Fruit fly (Drosophila melanogaster) whole organism, wandering third instar larva: Measurements from ENCODE around the gene Jhbp4.

Experiments used
- Abd-B ChIP-seq: fragments of >200 bp; optimal IDR thresholded peaks from 2 replicates; lab custom pipeline; 2017; ENCODE audit warnings: missing biosample characterization, missing genetic modification characterization
- CG32264 ChIP-seq: fragments of 200-800 bp; sonication (Bioruptor generic); optimal IDR thresholded peaks from 2 replicates; lab custom pipeline; 2016; ENCODE audit warnings: missing biosample characterization, missing genetic modification characterization
- CrebA ChIP-seq: fragments of 200-800 bp; sonication (Bioruptor generic); optimal IDR thresholded peaks from 2 replicates; lab custom pipeline; 2016; ENCODE audit warnings: missing biosample characterization, mild to moderate bottlenecking, missing genetic modification characterization, borderline replicate concordance
- Dif ChIP-seq: fragments of 200-275, 200-300 bp; sonication (Bioruptor generic); optimal IDR thresholded peaks from 2 replicates; lab custom pipeline; 2018; ENCODE audit warnings: missing biosample characterization, missing genetic modification characterization; ENCODE audit not compliant: partially characterized antibody
- GATAd ChIP-seq: sonication (Bioruptor generic); optimal IDR thresholded peaks from 2 replicates; lab custom pipeline; 2016; ENCODE audit warnings: missing biosample characterization, missing genetic modification characterization
- Hnf4 ChIP-seq: fragments of 200-800 bp; sonication (Bioruptor generic); optimal IDR thresholded peaks from 2 replicates; lab custom pipeline; 2016; ENCODE audit warnings: missing biosample characterization, mild to moderate bottlenecking, missing genetic modification characterization
- Hr83 ChIP-seq: fragments of 200-300 bp; sonication (Bioruptor generic); optimal IDR thresholded peaks from 2 replicates; lab custom pipeline; 2016; ENCODE audit warnings: missing biosample characterization, mild to moderate bottlenecking, missing genetic modification characterization, moderate library complexity; ENCODE audit not compliant: poor library complexity, severe bottlenecking
- Jra ChIP-seq: sonication (Bioruptor generic); optimal IDR thresholded peaks from 2 replicates; lab custom pipeline; 2016; ENCODE audit warnings: missing biosample characterization, missing genetic modification characterization
- Mio ChIP-seq: sonication (Bioruptor generic); optimal IDR thresholded peaks from 2 replicates; lab custom pipeline; 2016; ENCODE audit warnings: missing biosample characterization, missing genetic modification characterization
- Myc ChIP-seq: fragments of >200 bp; optimal IDR thresholded peaks from 2 replicates; lab custom pipeline; 2017
- N ChIP-seq: fragments of >200 bp; optimal IDR thresholded peaks from 2 replicates; lab custom pipeline; 2018; ENCODE audit warnings: missing biosample characterization, missing external identifiers, missing genetic modification characterization
- Rel ChIP-seq, 2 experiments: fragments of 200-800 bp; sonication (Bioruptor generic) in 1 of 2; optimal IDR thresholded peaks; 2 replicates in 1 of 2; 3 replicates in 1 of 2; lab custom pipeline; 2016 to 2019; ENCODE audit warnings: mild to moderate bottlenecking in 2 of 2, missing biosample characterization in 2 of 2, missing genetic modification characterization in 2 of 2, moderate library complexity in 1 of 2
- Sp1 ChIP-seq: fragments of 200-800 bp; sonication (Bioruptor generic); optimal IDR thresholded peaks from 3 replicates; lab custom pipeline; 2019; ENCODE audit warnings: missing biosample characterization, mild to moderate bottlenecking, missing genetic modification characterization, moderate library complexity
- Vsx2 ChIP-seq: fragments of 200-300, 225-300 bp; sonication (Bioruptor generic); optimal IDR thresholded peaks from 2 replicates; lab custom pipeline; 2018; ENCODE audit warnings: missing biosample characterization, missing genetic modification characterization; ENCODE audit not compliant: partially characterized antibody
- br ChIP-seq: fragments of 200-800 bp; sonication (Bioruptor generic); optimal IDR thresholded peaks from 2 replicates; lab custom pipeline; 2016; ENCODE audit warnings: missing biosample characterization, missing genetic modification characterization
- brk ChIP-seq: fragments of 200-800 bp; sonication (Bioruptor generic); optimal IDR thresholded peaks from 2 replicates; lab custom pipeline; 2016; ENCODE audit warnings: missing biosample characterization, mild to moderate bottlenecking, missing genetic modification characterization
- dl ChIP-seq, 2 experiments: fragments of 175-275, 200-275 bp in 1 of 2; fragments of 200-275 bp in 1 of 2; sonication (Bioruptor generic); optimal IDR thresholded peaks; lab custom pipeline; 2018; ENCODE audit warnings: mild to moderate bottlenecking in 2 of 2, missing biosample characterization in 2 of 2, missing genetic modification characterization in 2 of 2, moderate library complexity in 2 of 2; ENCODE audit not compliant: partially characterized antibody in 2 of 2, insufficient read depth in 1 of 2
- dmrt93B ChIP-seq: fragments of 200-800 bp; sonication (Bioruptor generic); optimal IDR thresholded peaks from 2 replicates; lab custom pipeline; 2018; ENCODE audit warnings: missing biosample characterization, mild to moderate bottlenecking, missing genetic modification characterization
- dsf ChIP-seq: sonication (Bioruptor generic); optimal IDR thresholded peaks from 2 replicates; lab custom pipeline; 2016; ENCODE audit warnings: missing biosample characterization, missing genetic modification characterization, borderline replicate concordance
- foxo ChIP-seq, 2 experiments: fragments of 200-800 bp; sonication (Bioruptor generic); optimal IDR thresholded peaks; 2 replicates in 1 of 2; 3 replicates in 1 of 2; lab custom pipeline; 2016 to 2017; ENCODE audit warnings: missing biosample characterization in 2 of 2, missing genetic modification characterization in 2 of 2
- h ChIP-seq: fragments of 200-800 bp; sonication (Bioruptor generic); optimal IDR thresholded peaks from 3 replicates; lab custom pipeline; 2016; ENCODE audit warnings: missing biosample characterization, mild to moderate bottlenecking, missing genetic modification characterization
- jim ChIP-seq: fragments of 175-275, 200-325 bp; sonication (Bioruptor generic); optimal IDR thresholded peaks from 2 replicates; lab custom pipeline; 2016; ENCODE audit warnings: missing biosample characterization, mild to moderate bottlenecking, missing genetic modification characterization
- lola ChIP-seq: fragments of >200 bp; optimal IDR thresholded peaks from 2 replicates; lab custom pipeline; 2017; ENCODE audit warnings: missing biosample characterization, missing genetic modification characterization
- psq ChIP-seq: fragments of 200-800 bp; sonication (Bioruptor generic); optimal IDR thresholded peaks from 3 replicates; lab custom pipeline; 2017; ENCODE audit warnings: missing biosample characterization, mild to moderate bottlenecking, missing genetic modification characterization, moderate library complexity
- rgr ChIP-seq: fragments of 200-800 bp; sonication (Bioruptor generic); optimal IDR thresholded peaks from 3 replicates; lab custom pipeline; 2016; ENCODE audit warnings: missing biosample characterization, mild to moderate bottlenecking, missing genetic modification characterization
- sage ChIP-seq: fragments of 200-800 bp; sonication (Bioruptor generic); optimal IDR thresholded peaks from 2 replicates; lab custom pipeline; 2016; ENCODE audit warnings: missing biosample characterization, mild to moderate bottlenecking, missing genetic modification characterization
- tai ChIP-seq: sonication (Bioruptor generic); optimal IDR thresholded peaks from 2 replicates; lab custom pipeline; 2016; ENCODE audit warnings: missing biosample characterization, missing genetic modification characterization
- usp ChIP-seq: fragments of >200 bp; optimal IDR thresholded peaks from 2 replicates; lab custom pipeline; 2017; ENCODE audit warnings: missing biosample characterization, missing genetic modification characterization
- woc ChIP-seq: sonication (Bioruptor generic); optimal IDR thresholded peaks from 2 replicates; lab custom pipeline; 2016; ENCODE audit warnings: missing biosample characterization, mild to moderate bottlenecking, missing genetic modification characterization

Jhbp4 gene

DNA sequence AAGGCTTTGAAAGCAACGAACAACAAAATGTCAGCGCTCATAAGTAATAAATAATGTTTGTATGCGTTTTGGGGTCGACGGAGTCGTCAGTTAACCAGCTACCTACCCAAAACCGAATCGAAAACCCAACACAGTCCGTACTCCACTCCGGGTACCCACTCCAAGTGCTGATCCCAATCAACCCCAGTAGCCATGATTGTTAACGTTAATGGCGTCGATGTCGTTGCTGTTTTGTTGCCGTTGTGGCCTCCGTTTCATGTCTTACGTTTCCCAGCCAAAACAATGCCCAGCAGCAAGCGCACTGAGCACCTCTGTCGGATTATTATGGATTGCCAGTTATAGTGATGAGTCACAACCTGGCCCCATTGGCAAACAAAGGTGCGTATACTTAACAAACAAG, 34.3 kb upstream of the Jhbp4 start, which contains the start of gene GATAe (continued):
- TF ChIP-seq psq (GFP tag; lab: Kevin White, UChicago) (no peak), dmrt93B (GFP tag; lab: Kevin White, UChicago) (no peak), sage (GFP tag; lab: Kevin White, UChicago) (no peak), woc (GFP tag; lab: Kevin White, UChicago) (no peak), CrebA (GFP tag; lab: Kevin White, UChicago) (no peak), GATAd (GFP tag; lab: Kevin White, UChicago) (no peak)

DNA sequence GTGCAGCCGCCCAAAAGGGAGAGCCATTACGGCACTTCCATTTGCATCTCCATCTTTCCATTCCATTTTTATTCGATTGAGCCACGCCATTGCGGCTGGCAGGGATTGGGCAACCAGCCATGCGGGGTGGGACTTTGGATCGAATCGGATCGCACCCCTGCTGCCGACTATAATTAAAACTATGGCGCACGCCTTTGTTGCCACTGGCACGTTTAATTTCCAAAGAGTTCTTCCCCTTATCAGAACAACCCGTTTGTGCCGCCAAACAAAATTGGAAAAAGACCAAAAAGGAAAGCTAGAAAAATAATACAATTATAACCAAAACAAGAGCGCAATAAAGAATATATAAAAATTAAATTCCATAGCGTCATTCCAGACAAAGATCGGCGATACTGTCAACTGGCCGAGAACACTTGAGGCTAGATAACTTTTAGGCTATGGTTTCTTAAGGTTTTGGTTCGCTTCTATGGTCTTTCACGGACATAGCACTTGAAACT, 33.2 kb upstream of the Jhbp4 start:
- no peak for TF ChIP-seq GATAd (GFP tag; lab: Kevin White, UChicago)
- TF ChIP-seq h: peak; percentile 48
- TF ChIP-seq Sp1: no peak
- no peak for TF ChIP-seq foxo (GFP tag; optimal IDR thresholded peaks at IDR 0.05; lab: Kevin White, UChicago)
- TF ChIP-seq woc (GFP tag; lab: Kevin White, UChicago): no peak
- peak; percentile 12 for TF ChIP-seq CrebA (GFP tag; lab: Kevin White, UChicago)
- TF ChIP-seq brk (GFP tag; lab: Kevin White, UChicago): no peak
- no peak for TF ChIP-seq CG32264 (GFP tag; lab: Kevin White, UChicago)
- TF ChIP-seq Dif (GFP tag; lab: Kevin White, UChicago): no peak
- TF ChIP-seq jim (GFP tag; lab: Kevin White, UChicago): no peak
- no peak for TF ChIP-seq lola (GFP tag; lab: Kevin White, UChicago)
- no peak for TF ChIP-seq N (GFP tag; lab: Kevin White, UChicago)
- TF ChIP-seq rgr (GFP tag; lab: Kevin White, UChicago): no peak
- peak; percentile 63 for TF ChIP-seq br (GFP tag; lab: Kevin White, UChicago)
- no peak for TF ChIP-seq tai (GFP tag; lab: Kevin White, UChicago)
- TF ChIP-seq Jra: no peak
- TF ChIP-seq Hnf4: no peak
- no peak for TF ChIP-seq Rel (GFP tag; optimal IDR thresholded peaks at IDR 0.05; lab: Kevin White, UChicago)
- TF ChIP-seq Rel (tag; optimal IDR thresholded peaks at IDR 0.05; lab: Kevin White, UChicago): peak; percentile 80

DNA sequence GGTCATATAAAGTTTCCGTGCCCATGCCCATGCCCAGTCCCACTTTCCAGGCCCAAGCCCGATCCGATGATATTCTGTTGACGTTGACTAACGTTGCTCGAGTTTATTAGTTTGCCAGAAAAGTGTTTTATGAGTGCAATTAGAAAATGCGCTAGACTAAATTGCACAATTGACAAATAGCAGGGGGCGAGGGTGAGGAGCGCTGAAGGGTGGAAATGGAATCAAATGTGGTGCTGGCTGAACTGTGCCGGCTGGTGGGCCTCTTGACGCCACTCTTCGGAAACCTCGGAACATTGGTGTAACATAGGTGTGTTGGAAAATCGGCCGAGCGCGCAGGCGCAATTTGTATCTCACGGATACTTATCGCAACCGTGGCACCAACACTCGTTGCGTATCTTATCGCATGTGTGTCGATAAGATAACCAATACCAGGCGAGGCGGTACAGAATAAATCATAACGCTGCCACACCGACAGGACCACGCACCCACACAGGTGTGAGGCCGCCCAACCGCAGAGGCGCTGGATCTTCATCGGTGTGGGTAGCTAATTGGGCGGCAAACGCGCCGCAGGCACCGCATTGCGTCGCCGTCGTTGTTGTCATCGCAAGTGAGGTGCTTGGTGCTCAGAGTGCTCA, 31.5 kb upstream of the Jhbp4 start:
- TF ChIP-seq Abd-B (GFP tag; lab: Kevin White, UChicago): no peak
- TF ChIP-seq CG32264 (GFP tag; lab: Kevin White, UChicago): no peak
- TF ChIP-seq dl (GFP tag; optimal IDR thresholded peaks at IDR 0.05; lab: Kevin White, UChicago; ENCODE audit: insufficient read depth in 1 of 2, partially characterized antibody in 2 of 2): peak in 1 of 2 experiments; percentile 24
- TF ChIP-seq woc (GFP tag; lab: Kevin White, UChicago): no peak
- peak; percentile 39 for TF ChIP-seq N (GFP tag; lab: Kevin White, UChicago)
- no peak for TF ChIP-seq jim (GFP tag; lab: Kevin White, UChicago)
- TF ChIP-seq Sp1: peak; percentile 12
- no peak for TF ChIP-seq Hnf4
- TF ChIP-seq psq (GFP tag; lab: Kevin White, UChicago): no peak
- no peak for TF ChIP-seq tai (GFP tag; lab: Kevin White, UChicago)
- no peak for TF ChIP-seq GATAd (GFP tag; lab: Kevin White, UChicago)
- TF ChIP-seq h: peak; percentile 54
- peak; percentile 38 for TF ChIP-seq br (GFP tag; lab: Kevin White, UChicago)
- TF ChIP-seq Rel (GFP tag; optimal IDR thresholded peaks at IDR 0.05; lab: Kevin White, UChicago): no peak
- TF ChIP-seq Rel (tag; optimal IDR thresholded peaks at IDR 0.05; lab: Kevin White, UChicago): peak; percentile 63
- TF ChIP-seq Mio (GFP tag; lab: Kevin White, UChicago): no peak
- TF ChIP-seq Jra: peak; percentile 18
- no peak for TF ChIP-seq Myc (lab: Kevin White, UChicago)
- TF ChIP-seq Vsx2: peak; percentile 70
- no peak for TF ChIP-seq usp
- TF ChIP-seq Dif (GFP tag; lab: Kevin White, UChicago): no peak

DNA sequence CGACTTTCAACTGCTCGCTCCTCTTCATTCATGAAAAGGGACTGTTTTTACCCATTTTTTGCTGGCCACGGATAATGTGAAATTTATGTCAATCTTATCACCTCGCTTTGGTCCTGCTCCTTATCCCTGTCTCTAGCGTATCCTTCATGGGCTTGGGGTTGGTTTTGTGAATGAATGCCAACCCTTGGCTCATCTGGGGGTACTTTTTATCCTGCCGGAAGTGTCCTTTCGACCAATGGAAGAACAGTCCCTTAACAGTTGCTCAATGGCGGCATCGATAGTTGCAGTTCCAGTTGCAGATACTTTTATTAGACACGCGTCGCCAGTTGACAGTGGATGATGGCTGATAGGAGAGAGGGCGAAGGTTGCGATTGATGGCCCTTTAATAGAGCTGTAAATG, 29.7 kb upstream of the Jhbp4 start:
- TF ChIP-seq woc (GFP tag; lab: Kevin White, UChicago): no peak
- TF ChIP-seq brk (GFP tag; lab: Kevin White, UChicago): no peak
- no peak for TF ChIP-seq dsf (GFP tag; lab: Kevin White, UChicago)
- TF ChIP-seq Hr83 (GFP tag; lab: Kevin White, UChicago): no peak
- no peak for TF ChIP-seq sage (GFP tag; lab: Kevin White, UChicago)
- no peak for TF ChIP-seq Rel (GFP tag; optimal IDR thresholded peaks at IDR 0.05; lab: Kevin White, UChicago)
- no peak for TF ChIP-seq Rel (tag; optimal IDR thresholded peaks at IDR 0.05; lab: Kevin White, UChicago)
